Worm (Caenorhabditis elegans): ENCODE results near the gene Y51H7BR.7.
A peak's percentile ranks its signal among the peaks of the same experiment; 100 is the strongest.

The Y51H7BR.7 gene

ce11 chrII:1503663-1504062, 21.7 kb downstream of the Y51H7BR.7 start:
- TF ChIP-seq zip-8 (tag; optimal IDR thresholded peaks at IDR 0.05): no peak

- no peak for TF ChIP-seq ceh-83 (GFP tag; optimal IDR thresholded peaks at IDR 0.05)
- TF ChIP-seq lin-13 (tag; optimal IDR thresholded peaks at IDR 0.05): no peak
- TF ChIP-seq mep-1 (tag; optimal IDR thresholded peaks at IDR 0.05): no peak
- TF ChIP-seq mab-5 (tag; optimal IDR thresholded peaks at IDR 0.05): no peak
- TF ChIP-seq elt-3 (tag; optimal IDR thresholded peaks at IDR 0.05): no peak
- no peak for TF ChIP-seq ham-2 (GFP tag; optimal IDR thresholded peaks at IDR 0.05)
- no peak for TF ChIP-seq elt-1 (tag; optimal IDR thresholded peaks at IDR 0.05; ENCODE audit: borderline replicate concordance, insufficient read depth)
- no peak for TF ChIP-seq mls-2 (tag; optimal IDR thresholded peaks at IDR 0.05)
- TF ChIP-seq nhr-28 (tag; optimal IDR thresholded peaks at IDR 0.05): no peak
- peak; percentile 48 for TF ChIP-seq sptf-1 (tag; optimal IDR thresholded peaks at IDR 0.05)
- no peak for TF ChIP-seq blmp-1 (tag; optimal IDR thresholded peaks at IDR 0.05)
- TF ChIP-seq ceh-43 (GFP tag; optimal IDR thresholded peaks at IDR 0.05): no peak
- no peak for TF ChIP-seq unc-39 (tag; optimal IDR thresholded peaks at IDR 0.05)
- no peak for TF ChIP-seq nhr-2 (tag; optimal IDR thresholded peaks at IDR 0.05)
- no peak for TF ChIP-seq tbx-8 (GFP tag; optimal IDR thresholded peaks at IDR 0.05)
- no peak for TF ChIP-seq flh-1 (GFP tag; optimal IDR thresholded peaks at IDR 0.05)
- peak; percentile 73 for TF ChIP-seq unc-120 (tag; optimal IDR thresholded peaks at IDR 0.05; ENCODE audit: poor library complexity, severe bottlenecking)
- TF ChIP-seq lsy-2 (tag; optimal IDR thresholded peaks at IDR 0.05): peak; percentile 8
- TF ChIP-seq ztf-11 (tag; optimal IDR thresholded peaks at IDR 0.05): no peak
- no peak for TF ChIP-seq drap-1 (GFP tag; optimal IDR thresholded peaks at IDR 0.05)
- no peak for TF ChIP-seq ceh-39 (tag; optimal IDR thresholded peaks at IDR 0.05)
- TF ChIP-seq zip-8 (tag; optimal IDR thresholded peaks at IDR 0.05): peak; percentile 12
- peak; percentile 96 for TF ChIP-seq unc-62 (GFP tag; optimal IDR thresholded peaks at IDR 0.05)
- no peak for TF ChIP-seq snpc-4 (tag; optimal IDR thresholded peaks at IDR 0.05)
- no peak for TF ChIP-seq pha-4 (tag; optimal IDR thresholded peaks at IDR 0.05)
- peak; percentile 31 for TF ChIP-seq lin-32 (GFP tag; optimal IDR thresholded peaks at IDR 0.05)
- peak; percentile 17 for TF ChIP-seq M03D4.4 (tag; optimal IDR thresholded peaks at IDR 0.05)
- no peak for TF ChIP-seq cnd-1 (tag; optimal IDR thresholded peaks at IDR 0.05)
- TF ChIP-seq nhr-76 (tag; optimal IDR thresholded peaks at IDR 0.05): no peak
- TF ChIP-seq ces-1 (GFP tag; optimal IDR thresholded peaks at IDR 0.05): no peak
- TF ChIP-seq nhr-237 (tag; optimal IDR thresholded peaks at IDR 0.05): no peak
- TF ChIP-seq nhr-12 (tag; optimal IDR thresholded peaks at IDR 0.05): no peak
- no peak for TF ChIP-seq bed-3 (GFP tag; optimal IDR thresholded peaks at IDR 0.05)
- no peak for TF ChIP-seq sem-2 (GFP tag; optimal IDR thresholded peaks at IDR 0.05)
- TF ChIP-seq hlh-1 (tag; optimal IDR thresholded peaks at IDR 0.05): peak; percentile 89
These were observed 23.6 kb downstream of the Y51H7BR.7 start for ce11 chrII:1501614-1502355.

ce11 chrII:1500959-1501358, 24.4 kb downstream of the Y51H7BR.7 start:
- peak; percentile 9 for TF ChIP-seq unc-62 (GFP tag; optimal IDR thresholded peaks at IDR 0.05)
- no peak for TF ChIP-seq ztf-11 (tag; optimal IDR thresholded peaks at IDR 0.05)
- no peak for TF ChIP-seq ceh-83 (GFP tag; optimal IDR thresholded peaks at IDR 0.05)
- TF ChIP-seq cnd-1 (tag; optimal IDR thresholded peaks at IDR 0.05): no peak
- TF ChIP-seq mls-2 (tag; optimal IDR thresholded peaks at IDR 0.05): no peak
- TF ChIP-seq tbx-8 (GFP tag; optimal IDR thresholded peaks at IDR 0.05): no peak
- TF ChIP-seq nhr-237 (tag; optimal IDR thresholded peaks at IDR 0.05): no peak
- TF ChIP-seq elt-3 (tag; optimal IDR thresholded peaks at IDR 0.05): no peak

- peak; percentile 75 for TF ChIP-seq ces-1 (GFP tag; optimal IDR thresholded peaks at IDR 0.05)
- TF ChIP-seq nhr-2 (tag; optimal IDR thresholded peaks at IDR 0.05): no peak
- no peak for TF ChIP-seq tbx-8 (GFP tag; optimal IDR thresholded peaks at IDR 0.05)
- TF ChIP-seq ceh-39 (tag; optimal IDR thresholded peaks at IDR 0.05): no peak
- TF ChIP-seq nhr-237 (tag; optimal IDR thresholded peaks at IDR 0.05): no peak
- no peak for TF ChIP-seq snpc-4 (tag; optimal IDR thresholded peaks at IDR 0.05)
- no peak for TF ChIP-seq nhr-12 (tag; optimal IDR thresholded peaks at IDR 0.05)
- TF ChIP-seq blmp-1 (tag; optimal IDR thresholded peaks at IDR 0.05): no peak
These were observed 25.0 kb downstream of the Y51H7BR.7 start, which contains the start of gene emc-1 for ce11 chrII:1500286-1500840. emc-1 (minus strand) TSS chrII:1500330.
